Worm (Caenorhabditis elegans) whole organism, L1 larva: ENCODE measurements around the gene fbxc-32.

Experiments used
- egl-13 ChIP-seq: sonication (generic microtip); optimal IDR thresholded peaks from 2 replicates; lab custom pipeline; 2016; ENCODE audit warnings: missing genotype, missing genetic modification reagents, missing genetic modification characterization, missing compliant biosample characterization
- lsy-2 ChIP-seq, 2 experiments: fragments of 150-350 bp; optimal IDR thresholded peaks; 2 replicates each; lab custom pipeline; 2014; ENCODE audit warnings: missing biosample characterization in 2 of 2, missing genetic modification characterization in 2 of 2
- nhr-11 ChIP-seq: fragments of 150-350 bp; optimal IDR thresholded peaks from 2 replicates; lab custom pipeline; 2014; ENCODE audit warnings: missing biosample characterization, missing genetic modification characterization
- nhr-12 ChIP-seq: sonication (generic microtip); optimal IDR thresholded peaks from 2 replicates; lab custom pipeline; 2017; ENCODE audit warnings: missing biosample characterization, missing genetic modification characterization
- unc-86 ChIP-seq: sonication (generic microtip); optimal IDR thresholded peaks from 2 replicates; lab custom pipeline; 2016; ENCODE audit warnings: missing genetic modification characterization, missing compliant biosample characterization
- ztf-11 ChIP-seq, 2 experiments: sonication (generic microtip); optimal IDR thresholded peaks; 2 replicates each; lab custom pipeline; 2016 to 2017; ENCODE audit warnings: missing genetic modification characterization in 2 of 2, missing biosample characterization in 1 of 2, missing compliant biosample characterization in 1 of 2

DNA sequence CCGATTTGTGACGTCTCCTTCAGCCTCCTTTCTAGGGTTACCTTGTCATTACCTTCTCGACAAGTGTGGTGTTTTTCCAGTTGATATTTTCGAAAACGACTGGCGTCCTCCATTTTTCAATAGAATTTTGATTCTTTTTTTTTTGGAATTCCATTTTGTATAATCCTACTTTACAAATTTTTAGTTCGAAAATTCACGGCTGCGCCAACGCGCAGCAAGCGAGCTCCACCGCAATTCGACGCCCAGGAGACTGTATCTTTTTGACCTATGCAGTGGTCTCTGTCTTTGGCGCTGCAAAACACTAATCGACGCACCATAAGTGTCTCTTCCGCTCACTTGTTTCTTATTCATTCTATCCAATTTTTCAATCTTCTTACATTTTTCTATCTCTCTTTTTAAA, 43.3 kb upstream of the fbxc-32 start, which contains the start of gene fbxc-42:
- TF ChIP-seq nhr-11 (tag; lab: Kevin White, UChicago) (no peak), nhr-12 (tag; lab: Kevin White, UChicago) (no peak), ztf-11 (tag; optimal IDR thresholded peaks at IDR 0.05; lab: Kevin White, UChicago) (no peak), unc-86 (tag; lab: Kevin White, UChicago) (no peak), egl-13 (tag; lab: Kevin White, UChicago) (no peak), lsy-2 (tag; optimal IDR thresholded peaks at IDR 0.05; lab: Kevin White, UChicago) (no peak)
